Fruit fly (Drosophila melanogaster) Kc167 (cell line): ENCODE results near the gene Ada2a.

Source experiments
- Sin3A ChIP-seq: fragments of >200 bp; optimal IDR thresholded peaks from 2 replicates; lab custom pipeline; 2018; ENCODE audit warnings: missing external identifiers
- insv ChIP-seq: fragments of >200 bp; optimal IDR thresholded peaks from 3 replicates; lab custom pipeline; 2018; ENCODE audit warnings: missing external identifiers

dm6 chr3R:18245044-18245596, 10.2 kb downstream of the Ada2a start:
- TF ChIP-seq Sin3A (lab: Kevin White, UChicago), result no peak
- no peak for TF ChIP-seq insv
